Fruit fly (Drosophila melanogaster) whole organism, adult: Measurements from ENCODE around the gene CG7886.

Experiments used
- CG11617 ChIP-seq: fragments of 200-800 bp; sonication (Bioruptor generic); optimal IDR thresholded peaks from 2 replicates; lab custom pipeline; 2017; ENCODE audit warnings: mild to moderate bottlenecking, missing biosample characterization, missing genetic modification reagents, missing genetic modification characterization
- CG12768 ChIP-seq: fragments of 200-800 bp; sonication (Bioruptor generic); optimal IDR thresholded peaks from 2 replicates; lab custom pipeline; 2017; ENCODE audit warnings: missing biosample characterization, missing genetic modification characterization, mild to moderate bottlenecking, moderate library complexity, missing genetic modification reagents
- CG14711 ChIP-seq: fragments of 200-800 bp; sonication (Bioruptor generic); optimal IDR thresholded peaks from 2 replicates; lab custom pipeline; 2018; ENCODE audit warnings: missing biosample characterization, mild to moderate bottlenecking, missing genetic modification characterization, moderate library complexity
- CG1620 ChIP-seq: fragments of 200-800 bp; sonication (Bioruptor generic); optimal IDR thresholded peaks from 2 replicates; lab custom pipeline; 2016; ENCODE audit warnings: missing biosample characterization, missing genetic modification characterization
- CG33017 ChIP-seq: fragments of 200-800 bp; sonication (Bioruptor generic); optimal IDR thresholded peaks from 2 replicates; lab custom pipeline; 2018; ENCODE audit warnings: missing biosample characterization, mild to moderate bottlenecking, missing genetic modification characterization, moderate library complexity
- CG5204 ChIP-seq: fragments of 200-800 bp; sonication (Bioruptor generic); optimal IDR thresholded peaks from 2 replicates; lab custom pipeline; 2016; ENCODE audit warnings: missing biosample characterization, missing genetic modification characterization
- CG7045 ChIP-seq: fragments of 200-800 bp; sonication (Bioruptor generic); optimal IDR thresholded peaks from 2 replicates; lab custom pipeline; 2017; ENCODE audit warnings: missing biosample characterization, mild to moderate bottlenecking, missing genetic modification characterization
- CG7101 ChIP-seq: fragments of 200-800 bp; sonication (Bioruptor generic); optimal IDR thresholded peaks from 2 replicates; lab custom pipeline; 2018; ENCODE audit warnings: missing biosample characterization, mild to moderate bottlenecking, missing genetic modification characterization, moderate library complexity
- Clk ChIP-seq: fragments of 200-800 bp; sonication (Bioruptor generic); optimal IDR thresholded peaks from 2 replicates; lab custom pipeline; 2017; ENCODE audit warnings: missing biosample characterization, missing genetic modification characterization
- Crg-1 ChIP-seq: fragments of 200-800 bp; sonication (Bioruptor generic); optimal IDR thresholded peaks from 2 replicates; lab custom pipeline; 2016; ENCODE audit warnings: missing biosample characterization, missing genetic modification characterization
- Hr96 ChIP-seq: fragments of 200-800 bp; sonication (Bioruptor generic); optimal IDR thresholded peaks from 2 replicates; lab custom pipeline; 2016; ENCODE audit warnings: missing biosample characterization, missing genetic modification characterization
- Mnt ChIP-seq: fragments of 200-800 bp; sonication (Bioruptor generic); optimal IDR thresholded peaks from 2 replicates; lab custom pipeline; 2016; ENCODE audit warnings: missing biosample characterization, mild to moderate bottlenecking, missing genetic modification characterization
- bab1 ChIP-seq: fragments of 200-800 bp; sonication (Bioruptor generic); optimal IDR thresholded peaks from 3 replicates; lab custom pipeline; 2019; ENCODE audit warnings: missing biosample characterization, mild to moderate bottlenecking, missing genetic modification characterization, moderate library complexity
- cic ChIP-seq: fragments of 200-800 bp; sonication (Bioruptor generic); optimal IDR thresholded peaks from 2 replicates; lab custom pipeline; 2017; ENCODE audit warnings: missing biosample characterization, mild to moderate bottlenecking, missing genetic modification characterization, moderate library complexity
- cnc ChIP-seq, 2 experiments: fragments of >200 bp; optimal IDR thresholded peaks; 2 replicates each; lab custom pipeline; 2017
- kay ChIP-seq: fragments of 200-800 bp; sonication (Bioruptor generic); peaks from one replicate; lab custom pipeline; 2016; ENCODE audit warnings: missing biosample characterization, missing genetic modification characterization, borderline replicate concordance
- ovo ChIP-seq: fragments of 200-800 bp; sonication (Bioruptor generic); optimal IDR thresholded peaks from 2 replicates; lab custom pipeline; 2016; ENCODE audit warnings: missing biosample characterization, missing genetic modification characterization
- pad ChIP-seq: fragments of 200-800 bp; sonication (Bioruptor generic); optimal IDR thresholded peaks from 3 replicates; lab custom pipeline; 2017; ENCODE audit warnings: missing biosample characterization, missing genetic modification characterization, mild to moderate bottlenecking, moderate library complexity, missing genetic modification reagents
- tj ChIP-seq: fragments of 200-800 bp; sonication (Bioruptor generic); optimal IDR thresholded peaks from 3 replicates; lab custom pipeline; 2017; ENCODE audit warnings: missing biosample characterization, mild to moderate bottlenecking, missing genetic modification characterization, moderate library complexity
- toe ChIP-seq: fragments of 200-800 bp; sonication (Bioruptor generic); optimal IDR thresholded peaks from 2 replicates; lab custom pipeline; 2016; ENCODE audit warnings: missing biosample characterization, missing genetic modification characterization

The CG7886 gene

DNA sequence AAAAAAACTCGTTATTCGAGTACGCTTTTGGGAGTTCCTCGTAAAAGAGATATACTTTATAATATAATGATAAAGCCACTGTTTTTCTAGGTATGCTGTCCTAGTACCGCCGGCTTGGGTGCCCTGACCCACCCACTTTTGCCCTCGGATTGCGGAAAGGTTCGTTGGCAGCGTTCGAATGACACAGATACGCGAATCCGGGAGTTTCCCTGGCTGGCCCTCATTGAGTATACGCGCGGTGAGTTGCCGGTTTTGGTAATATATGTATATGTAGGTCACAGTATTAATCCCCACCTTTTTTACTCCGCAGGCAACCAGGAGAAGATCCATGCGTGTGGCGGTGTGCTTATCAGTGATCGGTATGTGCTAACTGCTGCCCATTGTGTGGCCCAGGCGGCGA is 15.8 kb upstream of the CG7886 start:
- TF ChIP-seq tj (GFP tag; lab: Kevin White, UChicago) (no peak), CG7101 (no peak), CG5204 (GFP tag; lab: Kevin White, UChicago) (no peak), Crg-1 (no peak), Clk (GFP tag; lab: Kevin White, UChicago) (no peak), Mnt (no peak), CG7045 (GFP tag; lab: Kevin White, UChicago) (no peak), pad (no peak), CG33017 (tag; lab: Kevin White, UChicago) (no peak), cic (GFP tag; lab: Kevin White, UChicago) (no peak), kay (GFP tag; lab: Kevin White, UChicago) (no peak), CG11617 (GFP tag; lab: Kevin White, UChicago) (no peak), bab1 (GFP tag; lab: Kevin White, UChicago) (no peak), CG12768 (GFP tag; lab: Kevin White, UChicago) (no peak), toe (GFP tag; lab: Kevin White, UChicago) (no peak)

DNA sequence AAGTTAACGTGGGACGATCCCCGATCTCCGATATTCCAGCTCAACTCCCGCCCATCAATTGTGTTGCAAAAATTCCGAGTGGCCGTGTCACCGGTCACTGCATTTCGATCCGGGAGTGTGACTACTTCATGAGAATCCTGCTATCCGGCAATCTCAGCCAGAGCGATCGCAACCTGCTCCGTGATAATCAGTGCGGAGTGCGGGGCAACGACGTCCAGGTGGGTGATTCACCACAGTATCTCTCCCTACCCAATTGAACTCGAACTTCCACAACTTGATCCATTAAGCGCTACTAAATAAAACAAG is 15.2 kb upstream of the CG7886 start:
- TF ChIP-seq cnc (optimal IDR thresholded peaks at IDR 0.05; lab: Kevin White, UChicago) = no peak

dm6 chr3R:14656760-14657604 is 14.6 kb upstream of the CG7886 start, which contains the start of gene CG3505:
CG3505 (plus strand) TSS chr3R:14657447.
- TF ChIP-seq CG5204 (GFP tag; lab: Kevin White, UChicago) (no peak), CG7101 (peak; percentile 47), tj (GFP tag; lab: Kevin White, UChicago) (no peak), ovo (GFP tag; lab: Kevin White, UChicago) (no peak), Clk (GFP tag; lab: Kevin White, UChicago) (no peak), CG12768 (GFP tag; lab: Kevin White, UChicago) (peak; percentile 17), CG11617 (GFP tag; lab: Kevin White, UChicago) (no peak), cic (GFP tag; lab: Kevin White, UChicago) (peak; percentile 68), toe (GFP tag; lab: Kevin White, UChicago) (no peak), Crg-1 (no peak), bab1 (GFP tag; lab: Kevin White, UChicago) (peak; percentile 40), pad (peak; percentile 4), Mnt (peak; percentile 37), cnc (optimal IDR thresholded peaks at IDR 0.05; lab: Kevin White, UChicago) (no peak), CG33017 (tag; lab: Kevin White, UChicago) (peak; percentile 50), CG7045 (GFP tag; lab: Kevin White, UChicago) (peak; percentile 66), CG1620 (GFP tag; lab: Kevin White, UChicago) (no peak), Hr96 (no peak), kay (GFP tag; lab: Kevin White, UChicago) (no peak), CG14711 (tag; lab: Kevin White, UChicago) (peak; percentile 24)

DNA sequence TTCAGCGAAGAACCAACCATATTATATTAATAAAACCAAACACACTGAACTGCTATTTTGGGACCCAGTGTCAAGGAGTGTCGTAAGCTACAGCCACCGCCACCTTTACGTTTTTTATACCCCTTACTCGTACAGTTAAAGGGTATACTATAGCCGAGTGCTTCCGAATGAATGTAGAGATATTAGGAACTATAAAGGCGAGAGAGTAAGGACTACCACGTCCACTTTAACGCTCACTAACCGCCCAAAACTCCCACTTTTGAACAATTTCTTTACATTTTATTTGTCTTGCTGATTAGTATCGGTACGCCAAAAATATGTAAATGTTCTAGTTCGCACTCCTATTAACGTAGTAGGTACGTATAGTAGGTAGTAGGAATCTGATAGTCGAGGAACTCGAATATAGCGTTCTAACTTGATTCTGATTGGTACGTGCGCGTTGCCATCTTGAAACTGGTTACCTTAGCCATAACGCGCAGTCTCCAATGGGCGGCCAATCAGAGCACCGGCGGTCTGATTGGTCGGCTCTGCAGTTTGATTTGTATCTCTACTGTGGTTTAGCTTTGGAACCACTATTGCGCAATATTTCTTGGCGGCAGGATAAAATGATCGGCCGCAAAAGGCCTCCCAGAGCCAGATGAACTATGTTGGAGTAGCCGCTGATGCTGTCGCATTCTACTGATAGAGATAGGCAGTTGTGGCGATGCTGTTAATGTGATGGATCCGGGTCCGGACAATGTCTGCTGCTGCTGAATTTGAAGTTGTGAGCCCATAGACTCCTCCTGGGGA is 13.7 kb upstream of the CG7886 start:
- TF ChIP-seq CG11617 (GFP tag; lab: Kevin White, UChicago) = no peak
- TF ChIP-seq cic (GFP tag; lab: Kevin White, UChicago) = no peak
- TF ChIP-seq cnc (optimal IDR thresholded peaks at IDR 0.05; lab: Kevin White, UChicago) = no peak
- TF ChIP-seq kay (GFP tag; lab: Kevin White, UChicago) = no peak
- TF ChIP-seq CG33017 (tag; lab: Kevin White, UChicago) = no peak
- TF ChIP-seq Hr96 = no peak
- no peak for TF ChIP-seq CG7045 (GFP tag; lab: Kevin White, UChicago)
- no peak for TF ChIP-seq tj (GFP tag; lab: Kevin White, UChicago)
- no peak for TF ChIP-seq CG14711 (tag; lab: Kevin White, UChicago)

dm6 chr3R:14654976-14655896 is 12.9 kb upstream of the CG7886 start:
- TF ChIP-seq CG7045 (GFP tag; lab: Kevin White, UChicago) = peak; percentile 92
- TF ChIP-seq Hr96 = peak; percentile 94
- peak; percentile 94 for TF ChIP-seq CG11617 (GFP tag; lab: Kevin White, UChicago)
- TF ChIP-seq cic (GFP tag; lab: Kevin White, UChicago) = peak; percentile 83
- no peak for TF ChIP-seq cnc (optimal IDR thresholded peaks at IDR 0.05; lab: Kevin White, UChicago)
- peak; percentile 92 for TF ChIP-seq bab1 (GFP tag; lab: Kevin White, UChicago)
- peak; percentile 86 for TF ChIP-seq Clk (GFP tag; lab: Kevin White, UChicago)
- TF ChIP-seq CG7101 = peak; percentile 95
- peak; percentile 98 for TF ChIP-seq CG12768 (GFP tag; lab: Kevin White, UChicago)
- peak; percentile 82 for TF ChIP-seq pad
- TF ChIP-seq toe (GFP tag; lab: Kevin White, UChicago) = peak; percentile 95
- peak; percentile 87 for TF ChIP-seq Mnt
- peak; percentile 17 for TF ChIP-seq ovo (GFP tag; lab: Kevin White, UChicago)
- no peak for TF ChIP-seq tj (GFP tag; lab: Kevin White, UChicago)
- peak; percentile 93 for TF ChIP-seq CG1620 (GFP tag; lab: Kevin White, UChicago)
- peak; percentile 99 for TF ChIP-seq kay (GFP tag; lab: Kevin White, UChicago)
- TF ChIP-seq CG14711 (tag; lab: Kevin White, UChicago) = peak; percentile 100
- TF ChIP-seq CG33017 (tag; lab: Kevin White, UChicago) = peak; percentile 96
- TF ChIP-seq CG5204 (GFP tag; lab: Kevin White, UChicago) = peak; percentile 92
- peak; percentile 77 for TF ChIP-seq Crg-1
